Fruit fly (Drosophila melanogaster): ENCODE results near the gene CG43895.

Gene CG43895

dm6 chr3L:21832203-21833160 lies 19.0 kb upstream of the CG43895 start, which contains the start of the genes CG7148 and Nopp140:
Gene CG7148 (minus strand): TSS chr3L:21832253.
Gene Nopp140 (plus strand): TSS chr3L:21832774.
- peak; percentile 23 for TF ChIP-seq Ets96B (tag; optimal IDR thresholded peaks at IDR 0.05)
- peak; percentile 52 for TF ChIP-seq CG34406 (GFP tag; optimal IDR thresholded peaks at IDR 0.05)
- no peak for TF ChIP-seq spab (GFP tag; optimal IDR thresholded peaks at IDR 0.05)
- TF ChIP-seq CG32006 (GFP tag; optimal IDR thresholded peaks at IDR 0.05): no peak
- no peak for TF ChIP-seq vri (GFP tag; optimal IDR thresholded peaks at IDR 0.05)
- TF ChIP-seq Sox14 (GFP tag; optimal IDR thresholded peaks at IDR 0.05): peak; percentile 37
- peak; percentile 60 for TF ChIP-seq cyc (GFP tag; optimal IDR thresholded peaks at IDR 0.05)
- TF ChIP-seq CG6808 (GFP tag; optimal IDR thresholded peaks at IDR 0.05): no peak
- peak; percentile 48 for TF ChIP-seq CG6792 (GFP tag; optimal IDR thresholded peaks at IDR 0.05)
- peak; percentile 62 for TF ChIP-seq net (GFP tag; optimal IDR thresholded peaks at IDR 0.05)
- TF ChIP-seq CG8632 (GFP tag; optimal IDR thresholded peaks at IDR 0.05): peak; percentile 64
- TF ChIP-seq CG3032 (tag; optimal IDR thresholded peaks at IDR 0.05): peak; percentile 63
- peak; percentile 60 for TF ChIP-seq OdsH (GFP tag; optimal IDR thresholded peaks at IDR 0.05)
- TF ChIP-seq Lpt (GFP tag; optimal IDR thresholded peaks at IDR 0.05): peak; percentile 31
- TF ChIP-seq CG9139 (GFP tag; optimal IDR thresholded peaks at IDR 0.05): no peak
- TF ChIP-seq CG11762 (GFP tag; optimal IDR thresholded peaks at IDR 0.05; ENCODE audit: insufficient read depth): peak; percentile 6
- peak; percentile 38; the same call in 1 of the 2 replicates for TF ChIP-seq CG15336 (GFP tag; IDR thresholded peaks at IDR 0.05)
- TF ChIP-seq CG8319 (GFP tag; optimal IDR thresholded peaks at IDR 0.05): peak; percentile 8
- peak; percentile 58 for TF ChIP-seq CG7368 (GFP tag; optimal IDR thresholded peaks at IDR 0.05)
- TF ChIP-seq CG31627 (GFP tag; optimal IDR thresholded peaks at IDR 0.05): peak; percentile 70
- TF ChIP-seq Ets21C (GFP tag; optimal IDR thresholded peaks at IDR 0.05): no peak
- no peak for TF ChIP-seq Met (GFP tag; optimal IDR thresholded peaks at IDR 0.05)
- TF ChIP-seq Sox15 (GFP tag; optimal IDR thresholded peaks at IDR 0.05): peak; percentile 36
- TF ChIP-seq Sox102F (GFP tag; optimal IDR thresholded peaks at IDR 0.05): no peak
- peak; percentile 63 for TF ChIP-seq Hr39 (GFP tag; optimal IDR thresholded peaks at IDR 0.05)
- TF ChIP-seq Gug (GFP tag; IDR thresholded peaks at IDR 0.05): no peak
- peak; percentile 59 for TF ChIP-seq esn (GFP tag; optimal IDR thresholded peaks at IDR 0.05)
- no peak for TF ChIP-seq Hr38 (GFP tag; optimal IDR thresholded peaks at IDR 0.05)
- no peak for TF ChIP-seq CG11294 (GFP tag; IDR thresholded peaks at IDR 0.05)
- peak; percentile 65 for TF ChIP-seq CG10631 (GFP tag; optimal IDR thresholded peaks at IDR 0.05)
- TF ChIP-seq ss (GFP tag; optimal IDR thresholded peaks at IDR 0.05): no peak
- TF ChIP-seq Eip75B (GFP tag; optimal IDR thresholded peaks at IDR 0.05): no peak
- no peak for TF ChIP-seq fkh (GFP tag; optimal IDR thresholded peaks at IDR 0.05)
- no peak for TF ChIP-seq CG1621 (tag; optimal IDR thresholded peaks at IDR 0.05)
- peak; percentile 41 for TF ChIP-seq dac (GFP tag; optimal IDR thresholded peaks at IDR 0.05)
- peak in 1 of 2 experiments; percentile 18 for TF ChIP-seq salr (GFP tag; optimal IDR thresholded peaks at IDR 0.05)
- TF ChIP-seq CG6276 (GFP tag; optimal IDR thresholded peaks at IDR 0.05): no peak
- no peak for TF ChIP-seq CG6854 (GFP tag; optimal IDR thresholded peaks at IDR 0.05)
- TF ChIP-seq lz (GFP tag; optimal IDR thresholded peaks at IDR 0.05): peak; percentile 51
- TF ChIP-seq Eip78C (GFP tag): peak; percentile 65
- TF ChIP-seq CG10669 (GFP tag; optimal IDR thresholded peaks at IDR 0.05): no peak
- peak; percentile 43 for TF ChIP-seq dsx (GFP tag; optimal IDR thresholded peaks at IDR 0.05; ENCODE audit: poor library complexity, severe bottlenecking)
- TF ChIP-seq pdm3 (GFP tag; optimal IDR thresholded peaks at IDR 0.05): no peak
- TF ChIP-seq Blimp-1 (GFP tag; optimal IDR thresholded peaks at IDR 0.05): no peak
- TF ChIP-seq acj6 (GFP tag; optimal IDR thresholded peaks at IDR 0.05): peak; percentile 60
- TF ChIP-seq eg (GFP tag; IDR thresholded peaks at IDR 0.05): peak; percentile 85
- TF ChIP-seq Smox (GFP tag; optimal IDR thresholded peaks at IDR 0.05): no peak
- no peak for TF ChIP-seq fd59A (GFP tag; optimal IDR thresholded peaks at IDR 0.05)
- no peak for TF ChIP-seq fd85E (GFP tag; optimal IDR thresholded peaks at IDR 0.05)

Measured in whole organism, prepupa.